Worm (Caenorhabditis elegans): Measurements from ENCODE around the gene F01F1.3.

- no peak for TF ChIP-seq sdc-2 (tag; optimal IDR thresholded peaks at IDR 0.05)
- TF ChIP-seq dve-1 (tag; optimal IDR thresholded peaks at IDR 0.05) = no peak
- TF ChIP-seq nhr-11 (tag; optimal IDR thresholded peaks at IDR 0.05) = no peak
- TF ChIP-seq unc-55 (GFP tag; optimal IDR thresholded peaks at IDR 0.05) = no peak
- no peak for TF ChIP-seq ama-1 (optimal IDR thresholded peaks at IDR 0.05)
- no peak for TF ChIP-seq unc-42 (tag; optimal IDR thresholded peaks at IDR 0.05)
- no peak for TF ChIP-seq C08G9.2 (tag; optimal IDR thresholded peaks at IDR 0.05)
- TF ChIP-seq F13H6.1 (tag; optimal IDR thresholded peaks at IDR 0.05) = no peak
Observed at ce11 chrIII:5915926-5916325, 44.2 kb downstream of the F01F1.3 start.

Measured in whole organism, late embryonic.